Worm (Caenorhabditis elegans) whole organism, midembryonic: ENCODE results near the gene symk-1.

Experiments used
- T22C8.4 ChIP-seq: fragments of 200-800 bp; sonication (Bioruptor generic); IDR thresholded peaks from 2 replicates; pipeline ENCODE4 v1.3.6; 2022; ENCODE audit warnings: missing genetic modification characterization, missing compliant biosample characterization
- flt-1 ChIP-seq: fragments of 200-800 bp; sonication (Bioruptor generic); IDR thresholded peaks from 2 replicates; pipeline ENCODE4 v1.3.6; 2022; ENCODE audit warnings: missing genetic modification characterization, missing compliant biosample characterization

ce11 chrV:8586920-8587319 lies 16.8 kb downstream of the symk-1 start:
- no peak for TF ChIP-seq flt-1 (GFP tag; lab: Robert Waterston, UW)
- TF ChIP-seq T22C8.4: no peak
